Worm (Caenorhabditis elegans): ENCODE measurements around the gene srx-96.

The srx-96 gene

ce11 chrV:13694103-13694502 lies 17.1 kb upstream of the srx-96 start:
- TF ChIP-seq nhr-90 (tag; optimal IDR thresholded peaks at IDR 0.05; ENCODE audit: poor library complexity), result no peak
- no peak for TF ChIP-seq efl-1 (optimal IDR thresholded peaks at IDR 0.05)
- peak in 1 of 2 experiments; percentile 91 for TF ChIP-seq efl-1 (GFP tag; optimal IDR thresholded peaks at IDR 0.05 in 1 of 2)

ce11 chrV:13703960-13704359 lies 7.2 kb upstream of the srx-96 start, which contains the start of gene T01D3.3:
T01D3.3 (plus strand) TSS chrV:13704271.
- TF ChIP-seq ceh-82 (tag; optimal IDR thresholded peaks at IDR 0.05) (no peak), nhr-76 (tag; optimal IDR thresholded peaks at IDR 0.05) (no peak), nhr-71 (tag; optimal IDR thresholded peaks at IDR 0.05) (no peak), mab-9 (GFP tag; IDR thresholded peaks at IDR 0.05) (no peak), C04F5.9 (tag; optimal IDR thresholded peaks at IDR 0.05) (no peak), C16A3.4 (tag; optimal IDR thresholded peaks at IDR 0.05) (peak; percentile 36), ets-5 (GFP tag; IDR thresholded peaks at IDR 0.05) (no peak), fos-1 (tag; optimal IDR thresholded peaks at IDR 0.05) (no peak), grh-1 (GFP tag; IDR thresholded peaks at IDR 0.05) (no peak), lin-39 (tag; optimal IDR thresholded peaks at IDR 0.05) (no peak), dsc-1 (tag; optimal IDR thresholded peaks at IDR 0.05) (no peak), egl-27 (tag; optimal IDR thresholded peaks at IDR 0.05) (no peak), nhr-90 (tag; optimal IDR thresholded peaks at IDR 0.05; ENCODE audit: poor library complexity) (no peak), alr-1 (tag; optimal IDR thresholded peaks at IDR 0.05; ENCODE audit: borderline replicate concordance) (no peak), tlp-1 (tag; optimal IDR thresholded peaks at IDR 0.05) (no peak), unc-86 (tag; optimal IDR thresholded peaks at IDR 0.05) (no peak), Y116A8C.19 (tag; optimal IDR thresholded peaks at IDR 0.05; ENCODE audit: borderline replicate concordance) (no peak), nhr-19 (GFP tag; conservative IDR thresholded peaks at IDR 0.05) (no peak), efl-1 (optimal IDR thresholded peaks at IDR 0.05) (no peak), efl-1 (GFP tag; optimal IDR thresholded peaks at IDR 0.05 in 1 of 2) (no peak), ztf-4 (tag; optimal IDR thresholded peaks at IDR 0.05) (no peak), nhr-237 (tag; optimal IDR thresholded peaks at IDR 0.05) (no peak), ceh-63 (GFP tag; optimal IDR thresholded peaks at IDR 0.05) (no peak), mdl-1 (tag; optimal IDR thresholded peaks at IDR 0.05) (peak in 1 of 2 experiments; percentile 51), rnt-1 (tag; optimal IDR thresholded peaks at IDR 0.05) (no peak), ceh-8 (GFP tag; optimal IDR thresholded peaks at IDR 0.05) (no peak), zip-4 (GFP tag; optimal IDR thresholded peaks at IDR 0.05) (no peak), hlh-17 (GFP tag; optimal IDR thresholded peaks at IDR 0.05; ENCODE audit: borderline replicate concordance) (no peak), ama-1 (optimal IDR thresholded peaks at IDR 0.05) (no peak), isw-1 (GFP tag; IDR thresholded peaks at IDR 0.05) (no peak), nhr-20 (tag; optimal IDR thresholded peaks at IDR 0.05) (no peak), zag-1 (tag; optimal IDR thresholded peaks at IDR 0.05) (no peak), snpc-4 (tag; optimal IDR thresholded peaks at IDR 0.05) (no peak), elt-3 (tag; optimal IDR thresholded peaks at IDR 0.05) (peak in 3 of 6 experiments; percentile 3 to 61 (median 22)), tbx-2 (tag; optimal IDR thresholded peaks at IDR 0.05) (no peak), xbp-1 (tag; optimal IDR thresholded peaks at IDR 0.05) (no peak), vab-15 (tag; optimal IDR thresholded peaks at IDR 0.05) (no peak), blmp-1 (tag; optimal IDR thresholded peaks at IDR 0.05) (peak; percentile 92), egl-13 (tag; optimal IDR thresholded peaks at IDR 0.05) (no peak), nhr-85 (tag) (peak; percentile 59), lin-35 (GFP tag; optimal IDR thresholded peaks at IDR 0.05) (no peak), C34B4.2 (tag; optimal IDR thresholded peaks at IDR 0.05) (no peak), pag-3 (tag; optimal IDR thresholded peaks at IDR 0.05; ENCODE audit: borderline replicate concordance, insufficient read depth) (no peak), fkh-10 (GFP tag; optimal IDR thresholded peaks at IDR 0.05) (no peak), swsn-7 (tag; optimal IDR thresholded peaks at IDR 0.05) (no peak), ceh-90 (tag; optimal IDR thresholded peaks at IDR 0.05) (no peak), pax-3 (tag; optimal IDR thresholded peaks at IDR 0.05) (no peak), F16B12.6 (tag; optimal IDR thresholded peaks at IDR 0.05) (no peak), dpl-1 (GFP tag; optimal IDR thresholded peaks at IDR 0.05) (peak in 2 of 3 experiments; percentile 14 to 32), pqm-1 (tag; optimal IDR thresholded peaks at IDR 0.05) (no peak), aha-1 (tag; optimal IDR thresholded peaks at IDR 0.05) (no peak)

Measured in whole organism, L1 larva.